Fruit fly (Drosophila melanogaster) whole organism, prepupa: ENCODE measurements around the gene CG42835.

Experiments used
- CG10631 ChIP-seq: fragments of 200-800 bp; sonication (Bioruptor generic); optimal IDR thresholded peaks from 2 replicates; lab custom pipeline; 2016; ENCODE audit warnings: missing biosample characterization, missing genetic modification characterization
- CG10669 ChIP-seq: fragments of 200-800 bp; sonication (Bioruptor generic); optimal IDR thresholded peaks from 3 replicates; lab custom pipeline; 2018; ENCODE audit warnings: missing biosample characterization, mild to moderate bottlenecking, missing genetic modification characterization, moderate library complexity
- CG11294 ChIP-seq: fragments of 200-800 bp; sonication (Bioruptor generic); IDR thresholded peaks from 2 replicates; pipeline ENCODE4 v1.3.6; 2022; ENCODE audit warnings: missing biosample characterization, missing genetic modification characterization
- CG1621 ChIP-seq: fragments of 200-800 bp; sonication (Bioruptor generic); optimal IDR thresholded peaks from 3 replicates; lab custom pipeline; 2018; ENCODE audit warnings: missing biosample characterization, mild to moderate bottlenecking, missing genetic modification characterization
- CG16779 ChIP-seq: fragments of 200-800 bp; sonication (Bioruptor generic); optimal IDR thresholded peaks from 3 replicates; lab custom pipeline; 2017; ENCODE audit warnings: missing biosample characterization, mild to moderate bottlenecking, missing genetic modification characterization
- CG3032 ChIP-seq: fragments of 200-800 bp; optimal IDR thresholded peaks from 2 replicates; lab custom pipeline; 2019; ENCODE audit warnings: missing biosample characterization, mild to moderate bottlenecking, missing genetic modification characterization, moderate library complexity
- CG31627 ChIP-seq: fragments of 200-800 bp; sonication (Bioruptor generic); optimal IDR thresholded peaks from 3 replicates; lab custom pipeline; 2016; ENCODE audit warnings: missing biosample characterization, missing genetic modification characterization
- CG32006 ChIP-seq: fragments of 200-800 bp; sonication (Bioruptor generic); optimal IDR thresholded peaks from 3 replicates; lab custom pipeline; 2017; ENCODE audit warnings: missing biosample characterization, mild to moderate bottlenecking, missing genetic modification characterization
- CG3919 ChIP-seq: fragments of 200-800 bp; sonication (Bioruptor generic); optimal IDR thresholded peaks from 3 replicates; lab custom pipeline; 2016; ENCODE audit warnings: missing biosample characterization, missing genetic modification characterization
- CG4318 ChIP-seq: fragments of 200-800 bp; sonication (Bioruptor generic); optimal IDR thresholded peaks from 3 replicates; lab custom pipeline; 2017; ENCODE audit warnings: missing biosample characterization, mild to moderate bottlenecking, missing genetic modification characterization
- CG6792 ChIP-seq: fragments of 200-800 bp; sonication (Bioruptor generic); optimal IDR thresholded peaks from 3 replicates; lab custom pipeline; 2016; ENCODE audit warnings: missing biosample characterization, missing genetic modification characterization
- CG6854 ChIP-seq: fragments of 200-800 bp; sonication (Bioruptor generic); optimal IDR thresholded peaks from 2 replicates; lab custom pipeline; 2017; ENCODE audit warnings: missing biosample characterization, mild to moderate bottlenecking, missing genetic modification characterization
- CG7368 ChIP-seq: fragments of 200-800 bp; sonication (Bioruptor generic); optimal IDR thresholded peaks from 3 replicates; lab custom pipeline; 2016; ENCODE audit warnings: missing biosample characterization, missing genetic modification characterization
- CG8119 ChIP-seq: fragments of 200-800 bp; sonication (Bioruptor generic); IDR thresholded peaks from 3 replicates; pipeline ENCODE4 v1.3.6; 2022; ENCODE audit warnings: missing biosample characterization, missing genetic modification characterization
- CG8319 ChIP-seq: fragments of 200-800 bp; sonication (Bioruptor generic); optimal IDR thresholded peaks from 3 replicates; lab custom pipeline; 2016; ENCODE audit warnings: missing biosample characterization, missing genetic modification characterization
- CG9139 ChIP-seq: fragments of 200-800 bp; sonication (Bioruptor generic); optimal IDR thresholded peaks from 3 replicates; lab custom pipeline; 2017; ENCODE audit warnings: missing biosample characterization, mild to moderate bottlenecking, missing genetic modification characterization
- Eip75B ChIP-seq: fragments of 200-800 bp; sonication (Bioruptor generic); optimal IDR thresholded peaks from 3 replicates; lab custom pipeline; 2016; ENCODE audit warnings: missing biosample characterization, missing genetic modification characterization
- Eip93F ChIP-seq: fragments of 200-800 bp; sonication (Bioruptor generic); optimal IDR thresholded peaks from 2 replicates; lab custom pipeline; 2016; ENCODE audit warnings: missing biosample characterization, mild to moderate bottlenecking, missing genetic modification characterization
- Ets21C ChIP-seq: fragments of 200-800 bp; sonication (Bioruptor generic); optimal IDR thresholded peaks from 3 replicates; lab custom pipeline; 2016; ENCODE audit warnings: missing biosample characterization, missing genetic modification characterization
- Hr38 ChIP-seq: sonication (Bioruptor generic); optimal IDR thresholded peaks from 2 replicates; lab custom pipeline; 2016; ENCODE audit warnings: missing biosample characterization, missing genetic modification characterization
- Hr39 ChIP-seq: fragments of 200-800 bp; sonication (Bioruptor generic); optimal IDR thresholded peaks from 2 replicates; lab custom pipeline; 2016; ENCODE audit warnings: missing biosample characterization, missing genetic modification characterization
- Hr4 ChIP-seq: fragments of 200-800 bp; sonication (Bioruptor generic); optimal IDR thresholded peaks from 3 replicates; lab custom pipeline; 2016; ENCODE audit warnings: missing biosample characterization, missing genetic modification characterization
- Lpt ChIP-seq: fragments of 200-800 bp; sonication (Bioruptor generic); optimal IDR thresholded peaks from 3 replicates; lab custom pipeline; 2016; ENCODE audit warnings: missing biosample characterization, missing genetic modification characterization
- Met ChIP-seq: fragments of 200-800 bp; sonication (Bioruptor generic); optimal IDR thresholded peaks from 3 replicates; lab custom pipeline; 2016; ENCODE audit warnings: missing biosample characterization, missing genetic modification characterization
- OdsH ChIP-seq: fragments of 200-800 bp; sonication (Bioruptor generic); optimal IDR thresholded peaks from 3 replicates; lab custom pipeline; 2016; ENCODE audit warnings: missing biosample characterization, missing genetic modification characterization
- Smox ChIP-seq: fragments of 200-800 bp; sonication (Bioruptor generic); optimal IDR thresholded peaks from 3 replicates; lab custom pipeline; 2016; ENCODE audit warnings: missing biosample characterization, missing genetic modification characterization
- Sox102F ChIP-seq: fragments of 200-800 bp; sonication (Bioruptor generic); optimal IDR thresholded peaks from 2 replicates; lab custom pipeline; 2016; ENCODE audit warnings: missing biosample characterization, mild to moderate bottlenecking, missing genetic modification characterization
- Sox15 ChIP-seq: fragments of 200-800 bp; sonication (Bioruptor generic); optimal IDR thresholded peaks from 3 replicates; lab custom pipeline; 2016; ENCODE audit warnings: missing biosample characterization, missing genetic modification characterization
- achi ChIP-seq: fragments of 200-800 bp; sonication (Bioruptor generic); optimal IDR thresholded peaks from 3 replicates; lab custom pipeline; 2016; ENCODE audit warnings: missing biosample characterization, missing genetic modification characterization
- acj6 ChIP-seq: fragments of 200-800 bp; sonication (Bioruptor generic); optimal IDR thresholded peaks from 3 replicates; lab custom pipeline; 2016; ENCODE audit warnings: missing biosample characterization, missing genetic modification characterization
- cyc ChIP-seq: fragments of 200-800 bp; sonication (Bioruptor generic); optimal IDR thresholded peaks from 3 replicates; lab custom pipeline; 2016; ENCODE audit warnings: missing biosample characterization, missing genetic modification characterization
- dac ChIP-seq: fragments of 200-800 bp; sonication (Bioruptor generic); optimal IDR thresholded peaks from 2 replicates; lab custom pipeline; 2017; ENCODE audit warnings: missing biosample characterization, mild to moderate bottlenecking, missing genetic modification characterization
- dsx ChIP-seq: fragments of 200-800 bp; optimal IDR thresholded peaks from 3 replicates; lab custom pipeline; 2019; ENCODE audit warnings: missing biosample characterization, mild to moderate bottlenecking, missing genetic modification characterization, moderate library complexity; ENCODE audit not compliant: poor library complexity, severe bottlenecking
- eg ChIP-seq: fragments of 200-800 bp; sonication (Bioruptor generic); IDR thresholded peaks from 3 replicates; pipeline ENCODE4 v1.3.6; 2022; ENCODE audit warnings: missing biosample characterization, missing genetic modification characterization
- esn ChIP-seq: fragments of 200-800 bp; sonication (Bioruptor generic); optimal IDR thresholded peaks from 2 replicates; lab custom pipeline; 2016; ENCODE audit warnings: missing biosample characterization, mild to moderate bottlenecking, missing genetic modification characterization, moderate library complexity
- fd59A ChIP-seq: fragments of 200-800 bp; sonication (Bioruptor generic); optimal IDR thresholded peaks from 2 replicates; lab custom pipeline; 2017; ENCODE audit warnings: missing biosample characterization, mild to moderate bottlenecking, missing genetic modification characterization, missing genetic modification reagents
- fd85E ChIP-seq: fragments of 200-800 bp; sonication (Bioruptor generic); optimal IDR thresholded peaks from 3 replicates; lab custom pipeline; 2016; ENCODE audit warnings: missing biosample characterization, missing genetic modification characterization
- fkh ChIP-seq: fragments of 200-800 bp; sonication (Bioruptor generic); optimal IDR thresholded peaks from 3 replicates; lab custom pipeline; 2017; ENCODE audit warnings: missing biosample characterization, mild to moderate bottlenecking, missing genetic modification characterization, moderate library complexity
- lz ChIP-seq: fragments of 200-800 bp; sonication (Bioruptor generic); optimal IDR thresholded peaks from 3 replicates; lab custom pipeline; 2016; ENCODE audit warnings: missing biosample characterization, missing genetic modification characterization
- net ChIP-seq: fragments of 200-800 bp; sonication (Bioruptor generic); optimal IDR thresholded peaks from 3 replicates; lab custom pipeline; 2016; ENCODE audit warnings: missing biosample characterization, missing genetic modification characterization
- salr ChIP-seq, 2 experiments: fragments of 200-800 bp; sonication (Bioruptor generic); optimal IDR thresholded peaks; 3 replicates each; lab custom pipeline; 2016 to 2018; ENCODE audit warnings: missing biosample characterization in 2 of 2, missing genetic modification characterization in 2 of 2, mild to moderate bottlenecking in 1 of 2
- spab ChIP-seq: fragments of 200-800 bp; sonication (Bioruptor generic); optimal IDR thresholded peaks from 2 replicates; lab custom pipeline; 2017; ENCODE audit warnings: missing biosample characterization, mild to moderate bottlenecking, missing genetic modification characterization, missing genetic modification reagents
- ss ChIP-seq, 2 experiments: fragments of 200-800 bp; sonication (Bioruptor generic); optimal IDR thresholded peaks; 2 replicates in 1 of 2; 3 replicates in 1 of 2; lab custom pipeline; 2017 to 2018; ENCODE audit warnings: mild to moderate bottlenecking in 2 of 2, missing biosample characterization in 2 of 2, missing genetic modification characterization in 2 of 2, moderate library complexity in 1 of 2
- svp ChIP-seq: fragments of 200-800 bp; sonication (Bioruptor generic); peaks from one replicate; lab custom pipeline; 2016; ENCODE audit warnings: missing biosample characterization, missing genetic modification characterization
- topi ChIP-seq: fragments of 200-800 bp; sonication (Bioruptor generic); optimal IDR thresholded peaks from 3 replicates; lab custom pipeline; 2016; ENCODE audit warnings: missing biosample characterization, missing genetic modification characterization
- vri ChIP-seq: fragments of 200-800 bp; sonication (Bioruptor generic); optimal IDR thresholded peaks from 3 replicates; lab custom pipeline; 2016; ENCODE audit warnings: missing biosample characterization, mild to moderate bottlenecking, missing genetic modification characterization

Gene CG42835

dm6 chr3R:17385329-17386019 lies 35.0 kb upstream of the CG42835 start (continued):
- TF ChIP-seq CG32006 (GFP tag; lab: Kevin White, UChicago) = no peak
- TF ChIP-seq CG11294 (GFP tag; lab: Robert Waterston, UW) = peak; percentile 11; the same call in 1 of the 2 replicates
- peak; percentile 21 for TF ChIP-seq CG10669 (GFP tag; lab: Kevin White, UChicago)
- TF ChIP-seq CG4318 = no peak
- no peak for TF ChIP-seq Sox15
- TF ChIP-seq CG8119 (GFP tag; lab: Robert Waterston, UW) = no peak
- no peak for TF ChIP-seq Hr38
- TF ChIP-seq CG6854 (GFP tag; lab: Kevin White, UChicago) = no peak
- TF ChIP-seq CG10631 (GFP tag; lab: Kevin White, UChicago) = peak; percentile 68
- TF ChIP-seq acj6 (GFP tag; lab: Kevin White, UChicago) = peak; percentile 13
- TF ChIP-seq CG9139 = no peak
- peak; percentile 42 for TF ChIP-seq fkh (GFP tag; lab: Kevin White, UChicago)
- TF ChIP-seq esn (GFP tag; lab: Kevin White, UChicago) = peak; percentile 76

- TF ChIP-seq Lpt (GFP tag; lab: Kevin White, UChicago) (peak; percentile 63), acj6 (GFP tag; lab: Kevin White, UChicago) (peak; percentile 83), Sox102F (GFP tag; lab: Kevin White, UChicago) (peak; percentile 68), salr (GFP tag; optimal IDR thresholded peaks at IDR 0.05; lab: Kevin White, UChicago) (peak; percentile 49 to 71), fd85E (peak; percentile 52), CG9139 (peak; percentile 34), dac (GFP tag; lab: Kevin White, UChicago) (peak; percentile 54), vri (peak; percentile 24), CG3032 (peak; percentile 66), CG6792 (GFP tag; lab: Kevin White, UChicago) (peak; percentile 75), CG1621 (peak; percentile 51), spab (GFP tag; lab: Kevin White, UChicago) (peak; percentile 52), lz (GFP tag; lab: Kevin White, UChicago) (peak; percentile 79), CG10631 (GFP tag; lab: Kevin White, UChicago) (peak; percentile 81), Ets21C (peak; percentile 77), OdsH (GFP tag; lab: Kevin White, UChicago) (peak; percentile 79), Hr4 (GFP tag; lab: Kevin White, UChicago) (peak; percentile 84), CG8319 (GFP tag; lab: Kevin White, UChicago) (peak; percentile 51), CG4318 (peak; percentile 48), svp (GFP tag; lab: Kevin White, UChicago) (peak; percentile 84), ss (GFP tag; optimal IDR thresholded peaks at IDR 0.05; lab: Kevin White, UChicago) (peak; percentile 35 to 65), CG3919 (peak; percentile 89), net (GFP tag; lab: Kevin White, UChicago) (peak; percentile 64), Eip93F (GFP tag; lab: Kevin White, UChicago) (no peak), CG11294 (GFP tag; lab: Robert Waterston, UW) (peak; percentile 74; the same call in 1 of the 2 replicates), cyc (GFP tag; lab: Kevin White, UChicago) (peak; percentile 83), CG31627 (GFP tag; lab: Kevin White, UChicago) (peak; percentile 74), Smox (GFP tag; lab: Kevin White, UChicago) (peak; percentile 64), CG10669 (GFP tag; lab: Kevin White, UChicago) (peak; percentile 77), topi (GFP tag; lab: Kevin White, UChicago) (peak; percentile 77), CG16779 (tag; lab: Kevin White, UChicago) (peak; percentile 64), dsx (peak; percentile 58), CG6854 (GFP tag; lab: Kevin White, UChicago) (peak; percentile 59), fkh (GFP tag; lab: Kevin White, UChicago) (peak; percentile 40), eg (GFP tag; lab: Robert Waterston, UW) (peak; percentile 92), CG7368 (peak; percentile 63), Met (GFP tag; lab: Kevin White, UChicago) (peak; percentile 71), Sox15 (peak; percentile 58), achi (peak; percentile 76), fd59A (GFP tag; lab: Kevin White, UChicago) (peak; percentile 58), Hr39 (peak; percentile 77), Eip75B (GFP tag; lab: Kevin White, UChicago) (peak; percentile 81)
Observed at dm6 chr3R:17386168-17386819, 34.1 kb upstream of the CG42835 start.
